Worm (Caenorhabditis elegans): ENCODE measurements around the gene C03A3.1.

- TF ChIP-seq snpc-4 (GFP tag; optimal IDR thresholded peaks at IDR 0.05) (no peak), snpc-4 (tag; optimal IDR thresholded peaks at IDR 0.05) (no peak), Y95B8A.8 (GFP tag; IDR thresholded peaks at IDR 0.05) (no peak), ZK185.1 (tag; optimal IDR thresholded peaks at IDR 0.05; ENCODE audit: poor library complexity, severe bottlenecking) (no peak), ztf-18 (tag; optimal IDR thresholded peaks at IDR 0.05) (no peak), ets-4 (GFP tag; optimal IDR thresholded peaks at IDR 0.05) (no peak), ztf-26 (tag; optimal IDR thresholded peaks at IDR 0.05) (no peak), Y53F4B.3 (GFP tag; IDR thresholded peaks at IDR 0.05) (no peak), tbx-9 (tag; optimal IDR thresholded peaks at IDR 0.05; ENCODE audit: borderline replicate concordance) (no peak)
Observed at ce11 chrX:11215420-11216050, 41.6 kb upstream of the C03A3.1 start, which contains the start of the genes C34F6.7 and idh-2.

Measured in whole organism, young adult.